Fruit fly (Drosophila melanogaster) whole organism, embryonic: ENCODE measurements around the gene CG6040.

ENCODE experiments used
- Bgb ChIP-seq: fragments of 200-800 bp; sonication (Bioruptor generic); IDR thresholded peaks from 2 replicates; pipeline ENCODE4 v1.3.6; 2022; ENCODE audit warnings: missing biosample characterization, missing genetic modification characterization; ENCODE audit not compliant: partially characterized antibody
- Bteb2 ChIP-seq: fragments of 200-800 bp; sonication (Bioruptor generic); optimal IDR thresholded peaks from 2 replicates; lab custom pipeline; 2016; ENCODE audit warnings: missing biosample characterization, missing genetic modification characterization
- CG10543 ChIP-seq: fragments of 200-800 bp; sonication (Bioruptor generic); optimal IDR thresholded peaks from 3 replicates; lab custom pipeline; 2017; ENCODE audit warnings: missing biosample characterization, mild to moderate bottlenecking, missing genetic modification characterization, moderate library complexity
- CG10565 ChIP-seq: fragments of 200-800 bp; sonication (Bioruptor generic); optimal IDR thresholded peaks from 3 replicates; lab custom pipeline; 2016; ENCODE audit warnings: missing biosample characterization, mild to moderate bottlenecking, missing genetic modification characterization
- CG11695 ChIP-seq: fragments of 200-800 bp; sonication (Bioruptor generic); IDR thresholded peaks from 3 replicates; pipeline ENCODE4 v1.3.6; 2022; ENCODE audit warnings: missing biosample characterization, missing genetic modification characterization
- CG13624 ChIP-seq: fragments of 200-800 bp; sonication (Bioruptor generic); optimal IDR thresholded peaks from 2 replicates; lab custom pipeline; 2016; ENCODE audit warnings: missing biosample characterization, missing genetic modification characterization
- CG13894 ChIP-seq: fragments of 200-800 bp; sonication (Bioruptor generic); optimal IDR thresholded peaks from 3 replicates; lab custom pipeline; 2018; ENCODE audit warnings: missing biosample characterization, mild to moderate bottlenecking, missing genetic modification characterization, moderate library complexity
- CG14014 ChIP-seq: fragments of 200-800 bp; sonication (Bioruptor generic); IDR thresholded peaks from 2 replicates; pipeline ENCODE4 v1.3.6; 2022; ENCODE audit warnings: missing biosample characterization, missing genetic modification characterization
- CG14050 ChIP-seq: fragments of 200-800 bp; sonication (Bioruptor generic); IDR thresholded peaks from 3 replicates; pipeline ENCODE4 v1.3.6; 2022; ENCODE audit warnings: missing biosample characterization, missing genetic modification characterization
- CG14710 ChIP-seq: fragments of 200-800 bp; sonication (Bioruptor generic); optimal IDR thresholded peaks from 3 replicates; lab custom pipeline; 2019; ENCODE audit warnings: missing biosample characterization, mild to moderate bottlenecking, missing genetic modification characterization, moderate library complexity
- CG14860 ChIP-seq: fragments of 200-800 bp; sonication (Bioruptor generic); IDR thresholded peaks from 3 replicates; pipeline ENCODE4 v1.3.6; 2022; ENCODE audit warnings: missing biosample characterization, missing genetic modification characterization; ENCODE audit not compliant: partially characterized antibody
- CG14965 ChIP-seq: fragments of 200-800 bp; sonication (Bioruptor generic); optimal IDR thresholded peaks from 2 replicates; lab custom pipeline; 2016; ENCODE audit warnings: missing biosample characterization, missing genetic modification characterization, borderline replicate concordance
- CG3065 ChIP-seq: fragments of 200-800 bp; sonication (Bioruptor generic); optimal IDR thresholded peaks from 2 replicates; lab custom pipeline; 2016; ENCODE audit warnings: missing biosample characterization, missing genetic modification characterization
- CG31441 ChIP-seq: fragments of 200-800 bp; sonication (Bioruptor generic); IDR thresholded peaks from 2 replicates; pipeline ENCODE4 v1.3.6; 2022; ENCODE audit warnings: missing biosample characterization, missing genetic modification characterization
- CG32767 ChIP-seq: fragments of 200-800 bp; sonication (Bioruptor generic); IDR thresholded peaks from 2 replicates; pipeline ENCODE4 v1.3.6; 2022; ENCODE audit warnings: missing biosample characterization, missing genetic modification characterization
- CG33557 ChIP-seq: fragments of 200-800 bp; sonication (Bioruptor generic); optimal IDR thresholded peaks from 2 replicates; lab custom pipeline; 2019; ENCODE audit warnings: missing biosample characterization, mild to moderate bottlenecking, missing genetic modification characterization, moderate library complexity
- CG4282 ChIP-seq: fragments of 200-800 bp; sonication (Bioruptor generic); optimal IDR thresholded peaks from 2 replicates; lab custom pipeline; 2016; ENCODE audit warnings: missing biosample characterization, missing genetic modification characterization
- CG4617 ChIP-seq: fragments of 200-800 bp; sonication (Bioruptor generic); optimal IDR thresholded peaks from 3 replicates; lab custom pipeline; 2016; ENCODE audit warnings: missing biosample characterization, missing genetic modification characterization, borderline replicate concordance
- CG5180 ChIP-seq: fragments of 200-800 bp; sonication (Bioruptor generic); optimal IDR thresholded peaks from 3 replicates; lab custom pipeline; 2017; ENCODE audit warnings: missing biosample characterization, missing genetic modification characterization, mild to moderate bottlenecking, moderate library complexity, missing genetic modification reagents
- CG7271 ChIP-seq: fragments of 200-800 bp; sonication (Bioruptor generic); optimal IDR thresholded peaks from 2 replicates; lab custom pipeline; 2018; ENCODE audit warnings: missing biosample characterization, mild to moderate bottlenecking, missing genetic modification characterization, moderate library complexity
- CG8924 ChIP-seq: fragments of 200-800 bp; optimal IDR thresholded peaks from 3 replicates; lab custom pipeline; 2019; ENCODE audit warnings: missing biosample characterization, mild to moderate bottlenecking, missing genetic modification characterization, moderate library complexity
- CG9817 ChIP-seq: fragments of 200-800 bp; sonication (Bioruptor generic); optimal IDR thresholded peaks from 2 replicates; lab custom pipeline; 2018; ENCODE audit warnings: missing biosample characterization, mild to moderate bottlenecking, missing genetic modification characterization, moderate library complexity
- CG9932 ChIP-seq: fragments of 200-800 bp; sonication (Bioruptor generic); IDR thresholded peaks from 2 replicates; pipeline ENCODE4 v1.3.6; 2022; ENCODE audit warnings: missing biosample characterization, missing genetic modification characterization
- Chrac-16 ChIP-seq: fragments of 200-800 bp; sonication (Bioruptor generic); optimal IDR thresholded peaks from 3 replicates; lab custom pipeline; 2016; ENCODE audit warnings: missing biosample characterization, missing genetic modification characterization
- D19A ChIP-seq: fragments of 200-800 bp; optimal IDR thresholded peaks from 3 replicates; lab custom pipeline; 2019; ENCODE audit warnings: missing biosample characterization, mild to moderate bottlenecking, missing genetic modification characterization, moderate library complexity
- Dad ChIP-seq: fragments of 200-800 bp; sonication (Bioruptor generic); optimal IDR thresholded peaks from 3 replicates; lab custom pipeline; 2016; ENCODE audit warnings: missing biosample characterization, missing genetic modification characterization
- Doc3 ChIP-seq: fragments of 200-800 bp; sonication (Bioruptor generic); IDR thresholded peaks from 3 replicates; pipeline ENCODE4 v1.3.6; 2022; ENCODE audit warnings: missing biosample characterization, missing genetic modification characterization; ENCODE audit not compliant: partially characterized antibody
- E2f1 ChIP-seq: fragments of 200-800 bp; sonication (Bioruptor generic); IDR thresholded peaks from 2 replicates; pipeline ENCODE4 v1.3.6; 2022; ENCODE audit warnings: missing biosample characterization, missing genetic modification characterization
- E2f2 ChIP-seq: fragments of 200-800 bp; sonication (Bioruptor generic); IDR thresholded peaks from 2 replicates; pipeline ENCODE4 v1.3.6; 2022; ENCODE audit warnings: missing biosample characterization, missing genetic modification characterization
- ERR ChIP-seq: fragments of 200-800 bp; sonication (Bioruptor generic); optimal IDR thresholded peaks from 2 replicates; lab custom pipeline; 2016; ENCODE audit warnings: missing biosample characterization, missing genetic modification characterization
- Ets65A ChIP-seq: fragments of 200-800 bp; sonication (Bioruptor generic); peaks from one replicate; lab custom pipeline; 2016; ENCODE audit warnings: missing biosample characterization, missing genetic modification characterization
- Mes4 ChIP-seq: fragments of 200-800 bp; sonication (Bioruptor generic); optimal IDR thresholded peaks from 2 replicates; lab custom pipeline; 2016; ENCODE audit warnings: missing biosample characterization, missing genetic modification characterization
- Optix ChIP-seq: fragments of 200-800 bp; sonication (Bioruptor generic); IDR thresholded peaks from 3 replicates; pipeline ENCODE4 v1.3.6; 2022; ENCODE audit warnings: missing biosample characterization, missing genetic modification characterization
- Pdp1 ChIP-seq, 2 experiments: fragments of 200-800 bp; sonication (Bioruptor generic); optimal IDR thresholded peaks; 3 replicates each; lab custom pipeline; 2016; ENCODE audit warnings: missing biosample characterization in 2 of 2, missing genetic modification characterization in 2 of 2, mild to moderate bottlenecking in 1 of 2, moderate library complexity in 1 of 2
- Scr ChIP-seq: fragments of 200-800 bp; sonication (Bioruptor generic); IDR thresholded peaks from 2 replicates; pipeline ENCODE4 v1.3.6; 2022; ENCODE audit warnings: missing biosample characterization, missing genetic modification characterization; ENCODE audit not compliant: partially characterized antibody
- Six4 ChIP-seq: fragments of 200-800 bp; sonication (Bioruptor generic); optimal IDR thresholded peaks from 2 replicates; lab custom pipeline; 2016; ENCODE audit warnings: missing biosample characterization, missing genetic modification characterization
- Stat92E ChIP-seq, 3 experiments: fragments of >200 bp in 2 of 3; fragments of 200-800 bp in 1 of 3; sonication (Bioruptor generic) in 1 of 3; optimal IDR thresholded peaks; 2 replicates each; lab custom pipeline; 2017 to 2019; ENCODE audit warnings: missing biosample characterization in 3 of 3, missing genetic modification characterization in 3 of 3, mild to moderate bottlenecking in 1 of 3, moderate library complexity in 1 of 3
- az2 ChIP-seq: fragments of 200-800 bp; sonication (Bioruptor generic); optimal IDR thresholded peaks from 3 replicates; lab custom pipeline; 2016; ENCODE audit warnings: missing biosample characterization, missing genetic modification characterization
- crc ChIP-seq: fragments of 200-800 bp; sonication (Bioruptor generic); optimal IDR thresholded peaks from 2 replicates; lab custom pipeline; 2016; ENCODE audit warnings: missing biosample characterization, missing genetic modification characterization
- croc ChIP-seq: fragments of 200-800 bp; sonication (Bioruptor generic); conservative IDR thresholded peaks from 3 replicates; pipeline ENCODE4 v1.3.6; 2022; ENCODE audit warnings: missing biosample characterization, missing genetic modification characterization
- crol ChIP-seq: fragments of 200-800 bp; sonication (Bioruptor generic); IDR thresholded peaks from 2 replicates; pipeline ENCODE4 v1.3.6; 2022; ENCODE audit warnings: missing biosample characterization, missing genetic modification characterization
- crp ChIP-seq, 2 experiments: fragments of 200-800 bp; sonication (Bioruptor generic); optimal IDR thresholded peaks; 2 replicates in 1 of 2; 3 replicates in 1 of 2; lab custom pipeline; 2017; ENCODE audit warnings: missing biosample characterization in 2 of 2, missing genetic modification characterization in 2 of 2, mild to moderate bottlenecking in 1 of 2, moderate library complexity in 1 of 2
- dm ChIP-seq: fragments of 200-800 bp; sonication (Bioruptor generic); optimal IDR thresholded peaks from 3 replicates; lab custom pipeline; 2016; ENCODE audit warnings: missing biosample characterization, missing genetic modification characterization
- insv ChIP-seq, 2 experiments: fragments of 200-800 bp; sonication (Bioruptor generic); optimal IDR thresholded peaks; 3 replicates each; lab custom pipeline; 2016 to 2018; ENCODE audit warnings: missing biosample characterization in 2 of 2, missing genetic modification characterization in 2 of 2
- jing ChIP-seq: fragments of 200-800 bp; sonication (Bioruptor generic); optimal IDR thresholded peaks from 2 replicates; lab custom pipeline; 2018; ENCODE audit warnings: missing biosample characterization, mild to moderate bottlenecking, missing genetic modification characterization
- kah ChIP-seq: fragments of 200-800 bp; sonication (Bioruptor generic); optimal IDR thresholded peaks from 2 replicates; lab custom pipeline; 2018; ENCODE audit warnings: missing biosample characterization, mild to moderate bottlenecking, missing genetic modification characterization
- lab ChIP-seq: fragments of 200-800 bp; sonication (Bioruptor generic); optimal IDR thresholded peaks from 3 replicates; lab custom pipeline; 2017; ENCODE audit warnings: missing biosample characterization, missing genetic modification characterization, mild to moderate bottlenecking, moderate library complexity, missing genetic modification reagents
- maf-S ChIP-seq: fragments of 200-800 bp; sonication (Bioruptor generic); optimal IDR thresholded peaks from 2 replicates; lab custom pipeline; 2016; ENCODE audit warnings: missing biosample characterization, missing genetic modification characterization
- nmo ChIP-seq: fragments of 200-800 bp; sonication (Bioruptor generic); optimal IDR thresholded peaks from 2 replicates; lab custom pipeline; 2018; ENCODE audit warnings: missing biosample characterization, mild to moderate bottlenecking, missing genetic modification characterization, moderate library complexity
- row ChIP-seq: fragments of 200-800 bp; sonication (Bioruptor generic); IDR thresholded peaks from 3 replicates; pipeline ENCODE4 v1.3.6; 2022; ENCODE audit warnings: missing biosample characterization, missing genetic modification characterization
- sens ChIP-seq: fragments of 200-800 bp; sonication (Bioruptor generic); peaks from one replicate; lab custom pipeline; 2016; ENCODE audit warnings: missing biosample characterization, missing genetic modification characterization

The CG6040 gene

dm6 chr3R:19074207-19074606 is 22.6 kb upstream of the CG6040 start (continued):
- TF ChIP-seq Bteb2 (GFP tag; lab: Kevin White, UChicago) (no peak), Mes4 (GFP tag; lab: Kevin White, UChicago) (no peak), CG9817 (tag; lab: Kevin White, UChicago) (no peak), CG31441 (GFP tag; lab: Robert Waterston, UW) (no peak), CG14014 (0 out of 2 replicates have a peak, but pooled peaks have one; percentile 29), CG8924 (tag; lab: Kevin White, UChicago) (no peak), CG33557 (GFP tag; lab: Kevin White, UChicago) (no peak), jing (no peak), dm (no peak), Scr (GFP tag; lab: Robert Waterston, UW) (no peak), CG14860 (GFP tag; lab: Robert Waterston, UW) (no peak), CG14965 (GFP tag; lab: Kevin White, UChicago) (no peak), CG10543 (no peak), kah (no peak), CG13894 (no peak), row (peak; percentile 21; the same call in 1 of the 3 replicates), lab (GFP tag; lab: Kevin White, UChicago) (no peak), D19A (tag; lab: Kevin White, UChicago) (no peak), Chrac-16 (GFP tag; lab: Kevin White, UChicago) (no peak), nmo (GFP tag; lab: Kevin White, UChicago) (peak; percentile 15), Pdp1 (GFP tag; optimal IDR thresholded peaks at IDR 0.05; lab: Kevin White, UChicago) (no peak), croc (no peak), ERR (no peak), CG9932 (GFP tag; lab: Robert Waterston, UW) (no peak), Six4 (GFP tag; lab: Kevin White, UChicago) (no peak), CG13624 (GFP tag; lab: Kevin White, UChicago) (no peak), crc (no peak), CG7271 (tag; lab: Kevin White, UChicago) (no peak), Ets65A (GFP tag; lab: Kevin White, UChicago) (peak; percentile 70), insv (GFP tag; optimal IDR thresholded peaks at IDR 0.05; lab: Kevin White, UChicago) (no peak), sens (GFP tag; lab: Kevin White, UChicago) (peak; percentile 78), Doc3 (GFP tag; lab: Robert Waterston, UW) (no peak), CG3065 (GFP tag; lab: Kevin White, UChicago) (no peak), E2f2 (GFP tag; lab: Robert Waterston, UW) (no peak), az2 (GFP tag; lab: Kevin White, UChicago) (no peak), Stat92E (GFP tag; optimal IDR thresholded peaks at IDR 0.05; lab: Kevin White, UChicago) (no peak), Optix (GFP tag; lab: Robert Waterston, UW) (peak; percentile 45; the same call in 1 of the 3 replicates), CG4617 (GFP tag; lab: Kevin White, UChicago) (no peak), maf-S (GFP tag; lab: Kevin White, UChicago) (no peak), Bgb (GFP tag; lab: Robert Waterston, UW) (no peak), CG4282 (GFP tag; lab: Kevin White, UChicago) (no peak), crp (GFP tag; optimal IDR thresholded peaks at IDR 0.05; lab: Kevin White, UChicago) (no peak), CG11695 (no peak), CG10565 (GFP tag; lab: Kevin White, UChicago) (no peak), CG32767 (GFP tag; lab: Robert Waterston, UW) (no peak), CG14710 (peak; percentile 10), CG14050 (no peak), Dad (no peak), CG5180 (GFP tag; lab: Kevin White, UChicago) (no peak), E2f1 (GFP tag; lab: Robert Waterston, UW) (no peak), crol (GFP tag; lab: Robert Waterston, UW) (no peak)
